Fruit fly (Drosophila melanogaster) S2 (cell line): Measurements from ENCODE around the gene RhoGEF4.

Experiments
- CG8478 ChIP-seq: fragments of >200 bp; optimal IDR thresholded peaks from 2 replicates; lab custom pipeline; 2018
- CTCF ChIP-seq, 2 experiments: fragments of >200 bp; optimal IDR thresholded peaks; 2 replicates each; lab custom pipeline; 2018

DNA sequence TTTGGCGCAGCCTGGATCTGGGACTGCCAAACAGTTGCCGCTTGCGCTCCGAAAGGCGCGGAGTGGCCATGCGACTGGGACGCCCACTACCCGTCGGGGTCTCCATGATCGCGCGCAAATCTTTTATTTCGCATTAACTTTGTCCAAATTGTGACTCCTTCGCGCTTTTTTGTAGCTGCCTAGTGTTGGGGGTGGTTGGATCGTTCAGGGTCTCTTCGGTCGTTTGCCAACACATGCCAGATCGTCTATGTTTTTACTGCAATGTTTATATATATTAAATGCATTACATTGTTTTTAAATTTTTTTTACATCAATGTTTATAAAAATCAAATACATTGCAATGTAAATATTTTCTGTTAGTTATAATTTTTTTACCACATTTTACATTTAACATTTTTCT lies 15.6 kb upstream of the RhoGEF4 start:
- TF ChIP-seq CG8478 (no peak), CTCF (optimal IDR thresholded peaks at IDR 0.05; lab: Kevin White, UChicago) (no peak)
